Fruit fly (Drosophila melanogaster) whole organism, embryonic: Measurements from ENCODE around the gene MFS18.

Source experiments
- B-H2 ChIP-seq: fragments of 200-800 bp; sonication (Bioruptor generic); optimal IDR thresholded peaks from 2 replicates; lab custom pipeline; 2018; ENCODE audit warnings: missing biosample characterization, mild to moderate bottlenecking, missing genetic modification characterization
- BEAF-32 ChIP-seq: fragments of 200-800 bp; sonication (Bioruptor generic); optimal IDR thresholded peaks from 3 replicates; lab custom pipeline; 2017; ENCODE audit warnings: missing biosample characterization, missing genetic modification characterization, mild to moderate bottlenecking, moderate library complexity, missing genetic modification reagents
- Bgb ChIP-seq: fragments of 200-800 bp; sonication (Bioruptor generic); IDR thresholded peaks from 2 replicates; pipeline ENCODE4 v1.3.6; 2022; ENCODE audit warnings: missing biosample characterization, missing genetic modification characterization; ENCODE audit not compliant: partially characterized antibody
- CG11085 ChIP-seq: fragments of 200-800 bp; sonication (Bioruptor generic); IDR thresholded peaks from 2 replicates; pipeline ENCODE4 v1.3.6; 2022; ENCODE audit warnings: missing biosample characterization, missing genetic modification characterization
- CG13287 ChIP-seq: fragments of 200-800 bp; sonication (Bioruptor generic); IDR thresholded peaks from 2 replicates; pipeline ENCODE4 v1.3.6; 2022; ENCODE audit warnings: missing biosample characterization, missing genetic modification characterization; ENCODE audit not compliant: partially characterized antibody
- CG15514 ChIP-seq: fragments of 200-800 bp; sonication (Bioruptor generic); optimal IDR thresholded peaks from 3 replicates; lab custom pipeline; 2017; ENCODE audit warnings: missing biosample characterization, missing genetic modification characterization, mild to moderate bottlenecking, moderate library complexity, missing genetic modification reagents
- CG16813 ChIP-seq: fragments of 200-800 bp; sonication (Bioruptor generic); IDR thresholded peaks from 3 replicates; pipeline ENCODE4 v1.3.6; 2022; ENCODE audit warnings: missing biosample characterization, missing genetic modification characterization; ENCODE audit not compliant: partially characterized antibody
- CG17829 ChIP-seq: fragments of 200-800 bp; optimal IDR thresholded peaks from 2 replicates; lab custom pipeline; 2019; ENCODE audit warnings: missing biosample characterization, mild to moderate bottlenecking, missing genetic modification characterization, moderate library complexity
- CG18011 ChIP-seq: fragments of 200-800 bp; sonication (Bioruptor generic); optimal IDR thresholded peaks from 2 replicates; lab custom pipeline; 2017; ENCODE audit warnings: missing biosample characterization, missing genetic modification characterization, mild to moderate bottlenecking, moderate library complexity, missing genotype
- CG2129 ChIP-seq: fragments of 200-800 bp; sonication (Bioruptor generic); IDR thresholded peaks from 2 replicates; pipeline ENCODE4 v1.3.6; 2022; ENCODE audit warnings: missing biosample characterization, missing genetic modification characterization; ENCODE audit not compliant: partially characterized antibody
- CG2678 ChIP-seq: fragments of 200-800 bp; sonication (Bioruptor generic); optimal IDR thresholded peaks from 3 replicates; lab custom pipeline; 2019; ENCODE audit warnings: missing biosample characterization, mild to moderate bottlenecking, missing genetic modification characterization, moderate library complexity
- CG2712 ChIP-seq: fragments of 200-800 bp; optimal IDR thresholded peaks from 3 replicates; lab custom pipeline; 2019; ENCODE audit warnings: missing biosample characterization, mild to moderate bottlenecking, missing genetic modification characterization, moderate library complexity
- CG30020 ChIP-seq: fragments of 200-800 bp; optimal IDR thresholded peaks from 2 replicates; lab custom pipeline; 2019; ENCODE audit warnings: missing biosample characterization, mild to moderate bottlenecking, missing genetic modification characterization, moderate library complexity
- CG30403 ChIP-seq: fragments of 200-800 bp; sonication (Bioruptor generic); optimal IDR thresholded peaks from 3 replicates; lab custom pipeline; 2016; ENCODE audit warnings: missing biosample characterization, missing genetic modification characterization
- CG32767 ChIP-seq: fragments of 200-800 bp; sonication (Bioruptor generic); IDR thresholded peaks from 2 replicates; pipeline ENCODE4 v1.3.6; 2022; ENCODE audit warnings: missing biosample characterization, missing genetic modification characterization
- CG3281 ChIP-seq: fragments of 200-800 bp; sonication (Bioruptor generic); optimal IDR thresholded peaks from 3 replicates; lab custom pipeline; 2017; ENCODE audit warnings: missing biosample characterization, mild to moderate bottlenecking, missing genetic modification characterization
- CG4424 ChIP-seq: fragments of 200-800 bp; sonication (Bioruptor generic); optimal IDR thresholded peaks from 3 replicates; lab custom pipeline; 2016; ENCODE audit warnings: missing biosample characterization, missing genetic modification characterization
- CG8281 ChIP-seq: fragments of 200-800 bp; sonication (Bioruptor generic); optimal IDR thresholded peaks from 2 replicates; lab custom pipeline; 2018; ENCODE audit warnings: missing biosample characterization, mild to moderate bottlenecking, missing genetic modification characterization, moderate library complexity
- CG8290 ChIP-seq, 3 experiments: fragments of 200-800 bp; sonication (Bioruptor generic); optimal IDR thresholded peaks; 2 replicates each; lab custom pipeline; 2016 to 2019; ENCODE audit warnings: missing biosample characterization in 3 of 3, missing genetic modification characterization in 3 of 3, mild to moderate bottlenecking in 2 of 3, moderate library complexity in 1 of 3
- CG9215 ChIP-seq: fragments of 200-800 bp; sonication (Bioruptor generic); IDR thresholded peaks from 2 replicates; pipeline ENCODE4 v1.3.6; 2022; ENCODE audit warnings: missing biosample characterization, missing genetic modification characterization
- Dbx ChIP-seq: fragments of 200-800 bp; sonication (Bioruptor generic); IDR thresholded peaks from 3 replicates; pipeline ENCODE4 v1.3.6; 2022; ENCODE audit warnings: missing biosample characterization, missing genetic modification characterization
- Dll ChIP-seq: fragments of 200-800 bp; sonication (Bioruptor generic); IDR thresholded peaks from 4 replicates; pipeline ENCODE4 v1.3.6; 2022; ENCODE audit warnings: missing biosample characterization, missing genetic modification characterization; ENCODE audit not compliant: partially characterized antibody
- E2f1 ChIP-seq: fragments of 200-800 bp; sonication (Bioruptor generic); IDR thresholded peaks from 2 replicates; pipeline ENCODE4 v1.3.6; 2022; ENCODE audit warnings: missing biosample characterization, missing genetic modification characterization
- HLH4C ChIP-seq: fragments of 200-800 bp; sonication (Bioruptor generic); IDR thresholded peaks from 3 replicates; pipeline ENCODE4 v1.3.6; 2022; ENCODE audit warnings: missing biosample characterization, missing genetic modification characterization; ENCODE audit not compliant: partially characterized antibody
- Hand ChIP-seq: fragments of 200-800 bp; sonication (Bioruptor generic); optimal IDR thresholded peaks from 2 replicates; lab custom pipeline; 2017; ENCODE audit warnings: mild to moderate bottlenecking, missing biosample characterization, missing genetic modification reagents, missing genetic modification characterization
- MTF-1 ChIP-seq: fragments of 200-800 bp; sonication (Bioruptor generic); optimal IDR thresholded peaks from 2 replicates; lab custom pipeline; 2018; ENCODE audit warnings: missing biosample characterization, mild to moderate bottlenecking, missing genetic modification characterization, borderline replicate concordance
- Myb ChIP-seq: fragments of 200-800 bp; sonication (Bioruptor generic); optimal IDR thresholded peaks from 2 replicates; lab custom pipeline; 2016; ENCODE audit warnings: missing biosample characterization, missing genetic modification characterization
- PHDP ChIP-seq: fragments of 200-800 bp; sonication (Bioruptor generic); optimal IDR thresholded peaks from 3 replicates; lab custom pipeline; 2018; ENCODE audit warnings: missing biosample characterization, mild to moderate bottlenecking, missing genetic modification characterization, moderate library complexity
- Pdp1 ChIP-seq, 2 experiments: fragments of 200-800 bp; sonication (Bioruptor generic); optimal IDR thresholded peaks; 3 replicates each; lab custom pipeline; 2016; ENCODE audit warnings: missing biosample characterization in 2 of 2, missing genetic modification characterization in 2 of 2, mild to moderate bottlenecking in 1 of 2, moderate library complexity in 1 of 2
- Scr ChIP-seq: fragments of 200-800 bp; sonication (Bioruptor generic); IDR thresholded peaks from 2 replicates; pipeline ENCODE4 v1.3.6; 2022; ENCODE audit warnings: missing biosample characterization, missing genetic modification characterization; ENCODE audit not compliant: partially characterized antibody
- Stat92E ChIP-seq, 3 experiments: fragments of >200 bp in 2 of 3; fragments of 200-800 bp in 1 of 3; sonication (Bioruptor generic) in 1 of 3; optimal IDR thresholded peaks; 2 replicates each; lab custom pipeline; 2017 to 2019; ENCODE audit warnings: missing biosample characterization in 3 of 3, missing genetic modification characterization in 3 of 3, mild to moderate bottlenecking in 1 of 3, moderate library complexity in 1 of 3
- Trl ChIP-seq, 3 experiments: fragments of >200 bp in 2 of 3; fragments of 200-800 bp in 1 of 3; sonication (Bioruptor generic) in 1 of 3; optimal IDR thresholded peaks; 2 replicates in 1 of 3; 3 replicates in 2 of 3; lab custom pipeline; 2016 to 2017; ENCODE audit warnings: missing biosample characterization in 1 of 3, missing genetic modification characterization in 1 of 3
- Vsx1 ChIP-seq: fragments of 200-800 bp; sonication (Bioruptor generic); optimal IDR thresholded peaks from 2 replicates; lab custom pipeline; 2017; ENCODE audit warnings: missing biosample characterization, mild to moderate bottlenecking, missing genetic modification characterization, missing genetic modification reagents
- Xrp1 ChIP-seq: fragments of 200-800 bp; sonication (Bioruptor generic); IDR thresholded peaks from 2 replicates; pipeline ENCODE4 v1.3.6; 2022; ENCODE audit warnings: missing biosample characterization, missing genetic modification characterization
- cwo ChIP-seq: fragments of 200-800 bp; sonication (Bioruptor generic); optimal IDR thresholded peaks from 3 replicates; lab custom pipeline; 2017; ENCODE audit warnings: missing biosample characterization, missing genetic modification characterization, mild to moderate bottlenecking, moderate library complexity, missing genetic modification reagents
- fd3F ChIP-seq: fragments of 200-800 bp; sonication (Bioruptor generic); optimal IDR thresholded peaks from 2 replicates; lab custom pipeline; 2018; ENCODE audit warnings: missing biosample characterization, mild to moderate bottlenecking, missing genetic modification characterization, moderate library complexity
- hkb ChIP-seq, 2 experiments: fragments of 200-800 bp in 1 of 2; fragments of >200 bp in 1 of 2; sonication (Bioruptor generic) in 1 of 2; IDR thresholded peaks in 1 of 2; optimal IDR thresholded peaks in 1 of 2; 2 replicates each; pipeline versions ENCODE4 v1.3.6 to Lab custom; 2017 to 2022; ENCODE audit warnings: missing biosample characterization in 1 of 2, missing genetic modification characterization in 1 of 2
- kni ChIP-seq: fragments of 200-800 bp; sonication (Bioruptor generic); optimal IDR thresholded peaks from 3 replicates; lab custom pipeline; 2017; ENCODE audit warnings: mild to moderate bottlenecking, missing biosample characterization, missing genetic modification reagents, missing genetic modification characterization
- mirr ChIP-seq: fragments of 200-800 bp; sonication (Bioruptor generic); optimal IDR thresholded peaks from 3 replicates; lab custom pipeline; 2018; ENCODE audit warnings: missing biosample characterization, mild to moderate bottlenecking, missing genetic modification characterization
- nmo ChIP-seq: fragments of 200-800 bp; sonication (Bioruptor generic); optimal IDR thresholded peaks from 2 replicates; lab custom pipeline; 2018; ENCODE audit warnings: missing biosample characterization, mild to moderate bottlenecking, missing genetic modification characterization, moderate library complexity
- pan ChIP-seq, 4 experiments: fragments of >200 bp in 3 of 4; fragments of 200-800 bp in 1 of 4; sonication (Bioruptor generic) in 1 of 4; optimal IDR thresholded peaks in 3 of 4; IDR thresholded peaks in 1 of 4; 2 replicates each; pipeline versions ENCODE4 v1.3.6 to Lab custom; 2017 to 2022; ENCODE audit warnings: missing biosample characterization in 2 of 4, missing genetic modification characterization in 2 of 4, mixed read lengths in 1 of 4
- sens ChIP-seq: fragments of 200-800 bp; sonication (Bioruptor generic); peaks from one replicate; lab custom pipeline; 2016; ENCODE audit warnings: missing biosample characterization, missing genetic modification characterization
- stc ChIP-seq: fragments of 200-800 bp; sonication (Bioruptor generic); IDR thresholded peaks from 2 replicates; pipeline ENCODE4 v1.3.6; 2022; ENCODE audit warnings: missing biosample characterization, missing genetic modification characterization
- stwl ChIP-seq: fragments of 200-800 bp; sonication (Bioruptor generic); optimal IDR thresholded peaks from 3 replicates; lab custom pipeline; 2018; ENCODE audit warnings: missing biosample characterization, mild to moderate bottlenecking, missing genetic modification characterization, moderate library complexity
- ttk ChIP-seq: fragments of 200-800 bp; sonication (Bioruptor generic); IDR thresholded peaks from 2 replicates; pipeline ENCODE4 v2.1.2; 2022; ENCODE audit warnings: missing biosample characterization, missing genetic modification characterization
- vfl ChIP-seq: fragments of 200-800 bp; sonication (Bioruptor generic); optimal IDR thresholded peaks from 2 replicates; lab custom pipeline; 2016; ENCODE audit warnings: missing biosample characterization, missing genetic modification characterization

The MFS18 gene

dm6 chr2L:4444457-4444856 is 4.0 kb downstream of the MFS18 start, which contains the start of the genes morgue and Elp3 (continued):
- TF ChIP-seq CG2678 (tag; lab: Kevin White, UChicago) (no peak), nmo (peak; percentile 5), CG4424 (GFP tag; lab: Kevin White, UChicago) (no peak), Dbx (GFP tag; lab: Robert Waterston, UW) (no peak), mirr (GFP tag; lab: Kevin White, UChicago) (peak; percentile 14), CG30020 (tag; lab: Kevin White, UChicago) (peak; percentile 25), CG2129 (GFP tag; lab: Robert Waterston, UW) (no peak), kni (GFP tag; lab: Kevin White, UChicago) (no peak), ttk (GFP tag; lab: Robert Waterston, UW) (no peak), Pdp1 (GFP tag; optimal IDR thresholded peaks at IDR 0.05; lab: Kevin White, UChicago) (peak in 1 of 2 experiments; percentile 30), HLH4C (GFP tag; lab: Robert Waterston, UW) (peak; percentile 87), PHDP (tag; lab: Kevin White, UChicago) (no peak), CG16813 (peak; percentile 74), CG30403 (GFP tag; lab: Kevin White, UChicago) (no peak), CG32767 (GFP tag; lab: Robert Waterston, UW) (peak; percentile 22; the same call in 1 of the 2 replicates), CG2712 (tag; lab: Kevin White, UChicago) (peak; percentile 1), Hand (GFP tag; lab: Kevin White, UChicago) (no peak), BEAF-32 (GFP tag; lab: Kevin White, UChicago) (peak; percentile 50), CG13287 (GFP tag; lab: Robert Waterston, UW) (peak; percentile 78), fd3F (GFP tag; lab: Kevin White, UChicago) (no peak), CG11085 (no peak), CG8290 (GFP tag; optimal IDR thresholded peaks at IDR 0.05; lab: Kevin White, UChicago) (no peak), CG8290 (tag; optimal IDR thresholded peaks at IDR 0.05; lab: Kevin White, UChicago) (peak in 1 of 2 experiments; percentile 50), CG18011 (GFP tag; lab: Kevin White, UChicago) (no peak), CG3281 (GFP tag; lab: Kevin White, UChicago) (no peak), Scr (GFP tag; lab: Robert Waterston, UW) (peak; percentile 70), CG15514 (GFP tag; lab: Kevin White, UChicago) (peak; percentile 51), Xrp1 (GFP tag; lab: Robert Waterston, UW) (0 out of 2 replicates have a peak, but pooled peaks have one; percentile 6), B-H2 (peak; percentile 6), hkb (optimal IDR thresholded peaks at IDR 0.05; lab: Kevin White, UChicago) (no peak), hkb (GFP tag; IDR thresholded peaks at IDR 0.05; lab: Robert Waterston, UW) (0 out of 2 replicates have a peak, but pooled peaks have one; percentile 22), Myb (GFP tag; lab: Kevin White, UChicago) (peak; percentile 34), CG8281 (tag; lab: Kevin White, UChicago) (no peak), sens (GFP tag; lab: Kevin White, UChicago) (peak; percentile 56), cwo (peak; percentile 45), Trl (optimal IDR thresholded peaks at IDR 0.05; lab: Kevin White, UChicago) (no peak), Trl (GFP tag; optimal IDR thresholded peaks at IDR 0.05; lab: Kevin White, UChicago) (no peak), Vsx1 (GFP tag; lab: Kevin White, UChicago) (no peak), Stat92E (GFP tag; optimal IDR thresholded peaks at IDR 0.05; lab: Kevin White, UChicago) (peak in 1 of 3 experiments; percentile 23), CG17829 (peak; percentile 49), E2f1 (no peak), pan (optimal IDR thresholded peaks at IDR 0.05; lab: Kevin White, UChicago) (no peak), pan (GFP tag; optimal IDR thresholded peaks at IDR 0.05 in 1 of 2, IDR thresholded peaks at IDR 0.05 in 1 of 2) (no peak), Dll (peak; percentile 65; the same call in 2 of the 4 replicates), stc (no peak), CG9215 (GFP tag; lab: Robert Waterston, UW) (no peak), MTF-1 (GFP tag; lab: Kevin White, UChicago) (no peak), vfl (no peak), stwl (peak; percentile 88), Bgb (GFP tag; lab: Robert Waterston, UW) (peak; percentile 82)
